Worm (Caenorhabditis elegans) whole organism, L2 larva: ENCODE results near the gene M163.11.

Experiments used
- ceh-16 ChIP-seq: fragments of 150-350 bp; optimal IDR thresholded peaks from 2 replicates; lab custom pipeline; 2014; ENCODE audit warnings: missing biosample characterization, missing genetic modification characterization
- fos-1 ChIP-seq: fragments of 150-350 bp; optimal IDR thresholded peaks from 2 replicates; lab custom pipeline; 2014; ENCODE audit warnings: missing biosample characterization, missing genetic modification characterization
- mdl-1 ChIP-seq, 2 experiments: fragments of 150-350 bp in 1 of 2; sonication (generic microtip) in 1 of 2; optimal IDR thresholded peaks; 2 replicates each; lab custom pipeline; 2017; ENCODE audit warnings: missing biosample characterization in 2 of 2, missing genetic modification characterization in 2 of 2
- nhr-237 ChIP-seq: fragments of 150-350 bp; optimal IDR thresholded peaks from 2 replicates; lab custom pipeline; 2014; ENCODE audit warnings: missing biosample characterization, missing genetic modification characterization
- ztf-11 ChIP-seq: sonication (generic microtip); optimal IDR thresholded peaks from 2 replicates; lab custom pipeline; 2017; ENCODE audit warnings: missing biosample characterization, missing genetic modification characterization

DNA sequence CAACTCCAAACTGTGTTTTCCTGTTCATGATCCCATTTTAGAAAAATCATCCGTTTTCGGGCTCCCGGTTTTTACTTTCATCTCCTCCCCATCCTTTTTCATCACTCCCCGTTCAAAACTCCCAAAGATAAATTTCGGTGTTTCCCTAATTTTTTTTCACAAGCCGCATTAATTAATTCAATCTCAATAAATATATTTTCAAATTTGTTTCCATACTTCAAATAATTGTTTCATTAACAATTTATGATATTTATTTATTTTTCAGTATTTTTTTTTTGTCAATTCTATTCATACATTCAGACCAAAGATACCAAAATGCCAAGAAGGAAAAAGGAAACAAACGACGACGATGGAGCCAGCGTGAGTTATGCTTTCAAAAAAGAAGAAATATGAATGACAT is 41.3 kb downstream of the M163.11 start, which contains the start of gene D1025.1:
- TF ChIP-seq nhr-237 (tag; lab: Kevin White, UChicago) = no peak
- no peak for TF ChIP-seq fos-1 (tag; lab: Kevin White, UChicago)
- TF ChIP-seq mdl-1 (tag; optimal IDR thresholded peaks at IDR 0.05; lab: Kevin White, UChicago) = no peak
- TF ChIP-seq ceh-16 (tag; lab: Kevin White, UChicago) = no peak
- TF ChIP-seq ztf-11 (tag; lab: Kevin White, UChicago) = no peak
